Worm (Caenorhabditis elegans): ENCODE measurements around the gene M02B7.7.

- no peak for TF ChIP-seq set-16 (GFP tag; IDR thresholded peaks at IDR 0.05)
- TF ChIP-seq dve-1 (tag; optimal IDR thresholded peaks at IDR 0.05; ENCODE audit: insufficient read depth) = no peak
- TF ChIP-seq nhr-25 (tag; optimal IDR thresholded peaks at IDR 0.05; ENCODE audit: borderline replicate concordance, insufficient read depth) = no peak
- no peak for TF ChIP-seq egl-43 (GFP tag; IDR thresholded peaks at IDR 0.05)
- no peak for TF ChIP-seq madf-5 (GFP tag; IDR thresholded peaks at IDR 0.05)
- TF ChIP-seq nhr-28 (tag; optimal IDR thresholded peaks at IDR 0.05) = no peak
- no peak for TF ChIP-seq unc-62 (GFP tag; optimal IDR thresholded peaks at IDR 0.05 in 1 of 2)
- no peak for TF ChIP-seq unc-62 (tag; optimal IDR thresholded peaks at IDR 0.05)
- no peak for TF ChIP-seq unc-39 (tag; optimal IDR thresholded peaks at IDR 0.05)
- TF ChIP-seq rbr-2 (tag; optimal IDR thresholded peaks at IDR 0.05) = no peak
- TF ChIP-seq saeg-2 (GFP tag; IDR thresholded peaks at IDR 0.05) = no peak
- no peak for TF ChIP-seq ama-1 (optimal IDR thresholded peaks at IDR 0.05)
Measured at ce11 chrIV:3840480-3840879, 33.5 kb upstream of the M02B7.7 start.

All from whole organism, L4 larva.